Worm (Caenorhabditis elegans): ENCODE results near the gene K09A9.8.
A peak's percentile ranks its signal among the peaks of the same experiment; 100 is the strongest.

K09A9.8 gene

ce11 chrX:15569633-15570032, 27.3 kb downstream of the K09A9.8 start:
- no peak for TF ChIP-seq ceh-9 (tag; optimal IDR thresholded peaks at IDR 0.05)

- no peak for TF ChIP-seq nhr-28 (tag; optimal IDR thresholded peaks at IDR 0.05)
- TF ChIP-seq ceh-82 (tag; optimal IDR thresholded peaks at IDR 0.05), result no peak
- TF ChIP-seq skn-1 (tag; optimal IDR thresholded peaks at IDR 0.05), result no peak
- peak; percentile 47 for TF ChIP-seq lsy-12 (tag; optimal IDR thresholded peaks at IDR 0.05)
- TF ChIP-seq pqm-1 (tag; optimal IDR thresholded peaks at IDR 0.05), result peak; percentile 3
- TF ChIP-seq lin-15B (tag; optimal IDR thresholded peaks at IDR 0.05), result peak; percentile 39
- no peak for TF ChIP-seq sea-2 (GFP tag; optimal IDR thresholded peaks at IDR 0.05)
- TF ChIP-seq nhr-25 (tag; optimal IDR thresholded peaks at IDR 0.05), result peak; percentile 88
- peak; percentile 9 for TF ChIP-seq ceh-28 (tag; optimal IDR thresholded peaks at IDR 0.05)
- TF ChIP-seq elt-2 (tag; optimal IDR thresholded peaks at IDR 0.05), result peak; percentile 52
- no peak for TF ChIP-seq ceh-16 (tag; optimal IDR thresholded peaks at IDR 0.05)
- no peak for TF ChIP-seq nhr-76 (tag; optimal IDR thresholded peaks at IDR 0.05)
- no peak for TF ChIP-seq elt-3 (tag; optimal IDR thresholded peaks at IDR 0.05)
- TF ChIP-seq hmg-11 (tag; optimal IDR thresholded peaks at IDR 0.05), result peak; percentile 48
- TF ChIP-seq R02D3.7 (tag; optimal IDR thresholded peaks at IDR 0.05), result peak; percentile 8
- TF ChIP-seq ztf-11 (tag; optimal IDR thresholded peaks at IDR 0.05), result no peak
- TF ChIP-seq fos-1 (tag; optimal IDR thresholded peaks at IDR 0.05), result peak; percentile 49
- TF ChIP-seq nhr-77 (tag; optimal IDR thresholded peaks at IDR 0.05), result no peak
- no peak for TF ChIP-seq egl-5 (tag; optimal IDR thresholded peaks at IDR 0.05)
- TF ChIP-seq nhr-23 (tag; optimal IDR thresholded peaks at IDR 0.05), result peak; percentile 69
- peak; percentile 80 for TF ChIP-seq snpc-4 (tag; optimal IDR thresholded peaks at IDR 0.05)
- no peak for TF ChIP-seq fkh-10 (GFP tag; optimal IDR thresholded peaks at IDR 0.05)
- TF ChIP-seq jun-1 (tag; optimal IDR thresholded peaks at IDR 0.05), result peak; percentile 29
- TF ChIP-seq lin-39 (tag; optimal IDR thresholded peaks at IDR 0.05), result peak; percentile 21
- TF ChIP-seq nhr-67 (tag; optimal IDR thresholded peaks at IDR 0.05), result no peak
- TF ChIP-seq zag-1 (tag; optimal IDR thresholded peaks at IDR 0.05), result no peak
- TF ChIP-seq egl-27 (tag; optimal IDR thresholded peaks at IDR 0.05), result no peak
- TF ChIP-seq nhr-43 (tag; optimal IDR thresholded peaks at IDR 0.05; ENCODE audit: poor library complexity, severe bottlenecking), result peak; percentile 65
- TF ChIP-seq pha-4 (tag; optimal IDR thresholded peaks at IDR 0.05), result peak; percentile 62
- TF ChIP-seq nhr-12 (tag; optimal IDR thresholded peaks at IDR 0.05), result no peak
- peak; percentile 66 for TF ChIP-seq nfya-1 (tag; optimal IDR thresholded peaks at IDR 0.05; ENCODE audit: insufficient read depth)
- peak; percentile 22 for TF ChIP-seq tbx-2 (tag; optimal IDR thresholded peaks at IDR 0.05)
- TF ChIP-seq unc-62 (GFP tag; optimal IDR thresholded peaks at IDR 0.05), result no peak
- no peak for TF ChIP-seq eor-1 (tag; optimal IDR thresholded peaks at IDR 0.05)
These were observed 28.7 kb downstream of the K09A9.8 start, which contains the start of gene dyn-1 for ce11 chrX:15567986-15568940. TSS of gene dyn-1 (plus strand) at chrX:15568890.

ce11 chrX:15566640-15567039, 30.3 kb downstream of the K09A9.8 start:
- TF ChIP-seq nhr-25 (tag; optimal IDR thresholded peaks at IDR 0.05), result no peak
- no peak for TF ChIP-seq fkh-2 (tag; optimal IDR thresholded peaks at IDR 0.05)
- TF ChIP-seq mdl-1 (tag; optimal IDR thresholded peaks at IDR 0.05), result no peak
- no peak for TF ChIP-seq ZK546.5 (tag; optimal IDR thresholded peaks at IDR 0.05)
- TF ChIP-seq nhr-67 (tag; optimal IDR thresholded peaks at IDR 0.05), result no peak
- TF ChIP-seq hmg-11 (tag; optimal IDR thresholded peaks at IDR 0.05), result peak; percentile 87
- peak; percentile 59 for TF ChIP-seq sea-2 (GFP tag; optimal IDR thresholded peaks at IDR 0.05)
- TF ChIP-seq nhr-237 (tag; optimal IDR thresholded peaks at IDR 0.05), result no peak
- TF ChIP-seq elt-1 (tag; optimal IDR thresholded peaks at IDR 0.05), result no peak
- no peak for TF ChIP-seq ztf-11 (tag; optimal IDR thresholded peaks at IDR 0.05)
- TF ChIP-seq elt-3 (tag; optimal IDR thresholded peaks at IDR 0.05), result no peak
- peak; percentile 11 for TF ChIP-seq lsy-12 (tag; optimal IDR thresholded peaks at IDR 0.05)
- TF ChIP-seq ceh-82 (tag; optimal IDR thresholded peaks at IDR 0.05), result no peak
- TF ChIP-seq R02D3.7 (tag; optimal IDR thresholded peaks at IDR 0.05), result no peak
- TF ChIP-seq nhr-28 (tag; optimal IDR thresholded peaks at IDR 0.05), result no peak
- no peak for TF ChIP-seq unc-62 (GFP tag; optimal IDR thresholded peaks at IDR 0.05)
- TF ChIP-seq nfya-1 (tag; optimal IDR thresholded peaks at IDR 0.05; ENCODE audit: insufficient read depth), result peak; percentile 67
- TF ChIP-seq fkh-10 (GFP tag; optimal IDR thresholded peaks at IDR 0.05), result peak; percentile 51
- TF ChIP-seq jun-1 (tag; optimal IDR thresholded peaks at IDR 0.05), result no peak
- TF ChIP-seq snpc-4 (tag; optimal IDR thresholded peaks at IDR 0.05), result peak; percentile 22
- TF ChIP-seq unc-39 (tag; optimal IDR thresholded peaks at IDR 0.05), result no peak
- no peak for TF ChIP-seq egl-27 (tag; optimal IDR thresholded peaks at IDR 0.05)
- peak; percentile 67 for TF ChIP-seq lin-39 (tag; optimal IDR thresholded peaks at IDR 0.05)
- TF ChIP-seq egl-5 (tag; optimal IDR thresholded peaks at IDR 0.05), result no peak
- TF ChIP-seq nhr-43 (tag; optimal IDR thresholded peaks at IDR 0.05; ENCODE audit: poor library complexity, severe bottlenecking), result no peak
- TF ChIP-seq nhr-12 (tag; optimal IDR thresholded peaks at IDR 0.05), result no peak
- TF ChIP-seq aly-2 (tag; optimal IDR thresholded peaks at IDR 0.05), result no peak
